Fruit fly (Drosophila melanogaster) whole organism, embryonic: ENCODE measurements around the gene Polr3A.

ENCODE experiments used
- C15 ChIP-seq: fragments of 200-800 bp; sonication (Bioruptor generic); IDR thresholded peaks from 3 replicates; pipeline ENCODE4 v1.3.6; 2022; ENCODE audit warnings: missing biosample characterization, missing genetic modification characterization
- CG13287 ChIP-seq: fragments of 200-800 bp; sonication (Bioruptor generic); IDR thresholded peaks from 2 replicates; pipeline ENCODE4 v1.3.6; 2022; ENCODE audit warnings: missing biosample characterization, missing genetic modification characterization; ENCODE audit not compliant: partially characterized antibody
- CG14050 ChIP-seq: fragments of 200-800 bp; sonication (Bioruptor generic); IDR thresholded peaks from 3 replicates; pipeline ENCODE4 v1.3.6; 2022; ENCODE audit warnings: missing biosample characterization, missing genetic modification characterization
- CG17385 ChIP-seq: fragments of 200-800 bp; sonication (Bioruptor generic); optimal IDR thresholded peaks from 3 replicates; lab custom pipeline; 2018; ENCODE audit warnings: missing biosample characterization, mild to moderate bottlenecking, missing genetic modification characterization
- CG30020 ChIP-seq: fragments of 200-800 bp; optimal IDR thresholded peaks from 2 replicates; lab custom pipeline; 2019; ENCODE audit warnings: missing biosample characterization, mild to moderate bottlenecking, missing genetic modification characterization, moderate library complexity
- CG6765 ChIP-seq: fragments of 200-800 bp; sonication (Bioruptor generic); optimal IDR thresholded peaks from 3 replicates; lab custom pipeline; 2017; ENCODE audit warnings: missing biosample characterization, mild to moderate bottlenecking, missing genetic modification characterization
- CG7357 ChIP-seq: fragments of 200-800 bp; sonication (Bioruptor generic); IDR thresholded peaks from 3 replicates; pipeline ENCODE4 v1.3.6; 2022; ENCODE audit warnings: missing biosample characterization, missing genetic modification characterization
- CG7786 ChIP-seq: fragments of 200-800 bp; sonication (Bioruptor generic); optimal IDR thresholded peaks from 2 replicates; lab custom pipeline; 2016; ENCODE audit warnings: missing biosample characterization, missing genetic modification characterization
- CG9797 ChIP-seq: fragments of 200-800 bp; sonication (Bioruptor generic); optimal IDR thresholded peaks from 3 replicates; lab custom pipeline; 2018; ENCODE audit warnings: missing biosample characterization, mild to moderate bottlenecking, missing genetic modification characterization
- Dll ChIP-seq: fragments of 200-800 bp; sonication (Bioruptor generic); IDR thresholded peaks from 4 replicates; pipeline ENCODE4 v1.3.6; 2022; ENCODE audit warnings: missing biosample characterization, missing genetic modification characterization; ENCODE audit not compliant: partially characterized antibody
- Dp ChIP-seq: fragments of 200-800 bp; sonication (Bioruptor generic); optimal IDR thresholded peaks from 2 replicates; lab custom pipeline; 2018; ENCODE audit warnings: missing biosample characterization, mild to moderate bottlenecking, missing genetic modification characterization, moderate library complexity
- E2f2 ChIP-seq: fragments of 200-800 bp; sonication (Bioruptor generic); IDR thresholded peaks from 2 replicates; pipeline ENCODE4 v1.3.6; 2022; ENCODE audit warnings: missing biosample characterization, missing genetic modification characterization
- Fer2 ChIP-seq: fragments of 200-800 bp; sonication (Bioruptor generic); optimal IDR thresholded peaks from 2 replicates; lab custom pipeline; 2018; ENCODE audit warnings: missing biosample characterization, mild to moderate bottlenecking, missing genetic modification characterization, moderate library complexity
- MBD-R2 ChIP-seq: fragments of 200-800 bp; sonication (Bioruptor generic); IDR thresholded peaks from 2 replicates; pipeline ENCODE4 v1.3.6; 2022; ENCODE audit warnings: missing biosample characterization, missing genetic modification characterization
- MESR4 ChIP-seq: fragments of 200-800 bp; sonication (Bioruptor generic); optimal IDR thresholded peaks from 2 replicates; lab custom pipeline; 2018; ENCODE audit warnings: missing biosample characterization, mild to moderate bottlenecking, missing genetic modification characterization, moderate library complexity
- Neu2 ChIP-seq: fragments of 200-800 bp; sonication (Bioruptor generic); optimal IDR thresholded peaks from 3 replicates; lab custom pipeline; 2016; ENCODE audit warnings: missing biosample characterization, missing genetic modification characterization, borderline replicate concordance
- Pdp1 ChIP-seq, 2 experiments: fragments of 200-800 bp; sonication (Bioruptor generic); optimal IDR thresholded peaks; 3 replicates each; lab custom pipeline; 2016; ENCODE audit warnings: missing biosample characterization in 2 of 2, missing genetic modification characterization in 2 of 2, mild to moderate bottlenecking in 1 of 2, moderate library complexity in 1 of 2
- Scr ChIP-seq: fragments of 200-800 bp; sonication (Bioruptor generic); IDR thresholded peaks from 2 replicates; pipeline ENCODE4 v1.3.6; 2022; ENCODE audit warnings: missing biosample characterization, missing genetic modification characterization; ENCODE audit not compliant: partially characterized antibody
- Ssrp ChIP-seq: fragments of 200-800 bp; sonication (Bioruptor generic); optimal IDR thresholded peaks from 2 replicates; lab custom pipeline; 2018; ENCODE audit warnings: missing biosample characterization, mild to moderate bottlenecking, missing genetic modification characterization, moderate library complexity
- Vsx1 ChIP-seq: fragments of 200-800 bp; sonication (Bioruptor generic); optimal IDR thresholded peaks from 2 replicates; lab custom pipeline; 2017; ENCODE audit warnings: missing biosample characterization, mild to moderate bottlenecking, missing genetic modification characterization, missing genetic modification reagents
- YL-1 ChIP-seq: fragments of 200-800 bp; sonication (Bioruptor generic); optimal IDR thresholded peaks from 3 replicates; lab custom pipeline; 2017; ENCODE audit warnings: missing biosample characterization, mild to moderate bottlenecking, missing genetic modification characterization
- ase ChIP-seq: fragments of 200-800 bp; sonication (Bioruptor generic); IDR thresholded peaks from 3 replicates; pipeline ENCODE4 v1.3.6; 2022; ENCODE audit warnings: missing biosample characterization, missing genetic modification characterization
- dati ChIP-seq: fragments of 200-800 bp; sonication (Bioruptor generic); IDR thresholded peaks from 2 replicates; pipeline ENCODE4 v1.3.6; 2022; ENCODE audit warnings: missing biosample characterization, missing genetic modification characterization
- exex ChIP-seq: fragments of 200-800 bp; sonication (Bioruptor generic); optimal IDR thresholded peaks from 4 replicates; lab custom pipeline; 2018; ENCODE audit warnings: missing biosample characterization, mild to moderate bottlenecking, missing genetic modification characterization, moderate library complexity
- ftz-f1 ChIP-seq: fragments of 200-800 bp; sonication (Bioruptor generic); optimal IDR thresholded peaks from 2 replicates; lab custom pipeline; 2016; ENCODE audit warnings: missing biosample characterization, missing genetic modification characterization
- gfzf ChIP-seq: fragments of 200-800 bp; sonication (Bioruptor generic); optimal IDR thresholded peaks from 2 replicates; lab custom pipeline; 2016; ENCODE audit warnings: missing biosample characterization, mild to moderate bottlenecking, missing genetic modification characterization, moderate library complexity
- gro ChIP-seq: fragments of 200-800 bp; sonication (Bioruptor generic); optimal IDR thresholded peaks from 2 replicates; lab custom pipeline; 2016; ENCODE audit warnings: missing biosample characterization, missing genetic modification characterization
- gsb ChIP-seq: fragments of 200-800 bp; sonication (Bioruptor generic); IDR thresholded peaks from 2 replicates; pipeline ENCODE4 v1.3.6; 2022; ENCODE audit warnings: missing biosample characterization, missing genetic modification characterization
- gt ChIP-seq: fragments of 200-800 bp; sonication (Bioruptor generic); IDR thresholded peaks from 2 replicates; pipeline ENCODE4 v1.3.6; 2022; ENCODE audit warnings: missing biosample characterization, missing genetic modification characterization
- inv ChIP-seq: fragments of 200-800 bp; sonication (Bioruptor generic); IDR thresholded peaks from 2 replicates; pipeline ENCODE4 v1.3.6; 2022; ENCODE audit warnings: missing biosample characterization, missing genetic modification characterization; ENCODE audit not compliant: partially characterized antibody
- pfk ChIP-seq: fragments of 200-800 bp; sonication (Bioruptor generic); optimal IDR thresholded peaks from 2 replicates; lab custom pipeline; 2018; ENCODE audit warnings: missing biosample characterization, mild to moderate bottlenecking, missing genetic modification characterization, moderate library complexity
- pzg ChIP-seq: fragments of 200-800 bp; sonication (Bioruptor generic); optimal IDR thresholded peaks from 3 replicates; lab custom pipeline; 2018; ENCODE audit warnings: missing biosample characterization, mild to moderate bottlenecking, missing genetic modification characterization, moderate library complexity
- sens ChIP-seq: fragments of 200-800 bp; sonication (Bioruptor generic); peaks from one replicate; lab custom pipeline; 2016; ENCODE audit warnings: missing biosample characterization, missing genetic modification characterization
- unc-4 ChIP-seq: fragments of 200-800 bp; sonication (Bioruptor generic); IDR thresholded peaks from 2 replicates; pipeline ENCODE4 v1.3.6; 2022; ENCODE audit warnings: missing biosample characterization, missing genetic modification characterization; ENCODE audit not compliant: partially characterized antibody

The Polr3A gene

DNA sequence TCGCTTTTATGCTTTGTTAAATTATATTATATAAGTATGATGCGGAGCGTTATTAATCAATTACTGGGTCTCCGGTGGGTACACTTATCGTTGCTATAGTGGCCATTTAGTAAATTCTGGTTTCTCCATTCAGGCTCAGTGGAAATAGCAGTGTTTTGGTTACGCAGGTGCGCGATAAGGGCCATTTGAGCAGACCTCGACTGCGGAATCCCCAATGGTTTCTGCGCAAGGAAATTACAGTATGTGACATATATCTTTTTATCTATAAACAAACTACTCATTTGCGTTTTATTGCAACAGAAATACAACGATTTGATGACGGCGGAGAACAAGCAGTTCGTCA, 1.5 kb upstream of the Polr3A start:
- TF ChIP-seq gro (no peak), Neu2 (GFP tag; lab: Kevin White, UChicago) (no peak), Scr (GFP tag; lab: Robert Waterston, UW) (peak; percentile 32; the same call in 1 of the 2 replicates), MBD-R2 (GFP tag; lab: Robert Waterston, UW) (peak; percentile 46), Dll (GFP tag; lab: Robert Waterston, UW) (peak; percentile 55; the same call in 3 of the 4 replicates), inv (GFP tag; lab: Robert Waterston, UW) (0 out of 2 replicates have a peak, but pooled peaks have one; percentile 4), Pdp1 (GFP tag; optimal IDR thresholded peaks at IDR 0.05; lab: Kevin White, UChicago) (peak in 1 of 2 experiments; percentile 87), dati (no peak), CG13287 (peak; percentile 11; the same call in 1 of the 2 replicates), MESR4 (GFP tag; lab: Kevin White, UChicago) (peak; percentile 53)

- TF ChIP-seq exex (peak; percentile 89), ase (GFP tag; lab: Robert Waterston, UW) (no peak)
- TF ChIP-seq, all 482 proteins: peak for 1
These were observed 3.7 kb downstream of the Polr3A start, which contains the start of gene CG8952 for dm6 chrX:15766395-15766866. CG8952 (minus strand) TSS chrX:15766445.

dm6 chrX:15769457-15769856, 6.7 kb downstream of the Polr3A start, which contains the start of gene CG33172:
CG33172 (plus strand) TSS chrX:15769664.
- TF ChIP-seq gt (GFP tag; lab: Robert Waterston, UW) (no peak), C15 (GFP tag; lab: Robert Waterston, UW) (no peak), CG17385 (GFP tag; lab: Kevin White, UChicago) (no peak), CG14050 (GFP tag; lab: Robert Waterston, UW) (no peak), CG7786 (GFP tag; lab: Kevin White, UChicago) (no peak), CG7357 (GFP tag; lab: Robert Waterston, UW) (no peak), gfzf (GFP tag; lab: Kevin White, UChicago) (peak; percentile 52), E2f2 (GFP tag; lab: Robert Waterston, UW) (peak; percentile 86), Ssrp (tag; lab: Kevin White, UChicago) (no peak), ftz-f1 (GFP tag; lab: Kevin White, UChicago) (no peak), gsb (no peak), CG9797 (GFP tag; lab: Kevin White, UChicago) (peak; percentile 56), Dp (peak; percentile 77), CG30020 (tag; lab: Kevin White, UChicago) (peak; percentile 59), sens (GFP tag; lab: Kevin White, UChicago) (no peak), pfk (peak; percentile 93), pzg (GFP tag; lab: Kevin White, UChicago) (peak; percentile 33), Fer2 (tag; lab: Kevin White, UChicago) (no peak)

- TF ChIP-seq CG6765 (GFP tag; lab: Kevin White, UChicago) = no peak
- no peak for TF ChIP-seq unc-4
- no peak for TF ChIP-seq Vsx1
- no peak for TF ChIP-seq YL-1 (GFP tag; lab: Kevin White, UChicago)
These were observed 9.9 kb downstream of the Polr3A start, which contains the start of gene CG43672 for dm6 chrX:15772663-15773062. CG43672 (plus strand) TSS chrX:15772963.
